Fruit fly (Drosophila melanogaster) whole organism, prepupa: ENCODE measurements around the gene CG33665.
"Not testable (repeated sequence)": the region's sequence is repeated elsewhere in the genome, so short reads cannot be mapped to it uniquely, and the experiment has no call there.

Source experiments
- Blimp-1 ChIP-seq: fragments of 200-800 bp; sonication (Bioruptor generic); optimal IDR thresholded peaks from 3 replicates; lab custom pipeline; 2017; ENCODE audit warnings: missing biosample characterization, missing genetic modification characterization, mild to moderate bottlenecking, moderate library complexity, missing genetic modification reagents
- CG10631 ChIP-seq: fragments of 200-800 bp; sonication (Bioruptor generic); optimal IDR thresholded peaks from 2 replicates; lab custom pipeline; 2016; ENCODE audit warnings: missing biosample characterization, missing genetic modification characterization
- CG10669 ChIP-seq: fragments of 200-800 bp; sonication (Bioruptor generic); optimal IDR thresholded peaks from 3 replicates; lab custom pipeline; 2018; ENCODE audit warnings: missing biosample characterization, mild to moderate bottlenecking, missing genetic modification characterization, moderate library complexity
- CG11294 ChIP-seq: fragments of 200-800 bp; sonication (Bioruptor generic); IDR thresholded peaks from 2 replicates; pipeline ENCODE4 v1.3.6; 2022; ENCODE audit warnings: missing biosample characterization, missing genetic modification characterization
- CG11762 ChIP-seq: fragments of 200-800 bp; sonication (Bioruptor generic); optimal IDR thresholded peaks from 3 replicates; lab custom pipeline; 2016; ENCODE audit warnings: missing biosample characterization, missing genetic modification characterization; ENCODE audit not compliant: insufficient read depth
- CG11902 ChIP-seq: fragments of 200-800 bp; sonication (Bioruptor generic); optimal IDR thresholded peaks from 3 replicates; lab custom pipeline; 2016; ENCODE audit warnings: missing biosample characterization, missing genetic modification characterization
- CG15336 ChIP-seq: fragments of 200-800 bp; sonication (Bioruptor generic); IDR thresholded peaks from 2 replicates; pipeline ENCODE4 v1.3.6; 2022; ENCODE audit warnings: missing biosample characterization, missing genetic modification characterization
- CG16779 ChIP-seq: fragments of 200-800 bp; sonication (Bioruptor generic); optimal IDR thresholded peaks from 3 replicates; lab custom pipeline; 2017; ENCODE audit warnings: missing biosample characterization, mild to moderate bottlenecking, missing genetic modification characterization
- CG3032 ChIP-seq: fragments of 200-800 bp; optimal IDR thresholded peaks from 2 replicates; lab custom pipeline; 2019; ENCODE audit warnings: missing biosample characterization, mild to moderate bottlenecking, missing genetic modification characterization, moderate library complexity
- CG31627 ChIP-seq: fragments of 200-800 bp; sonication (Bioruptor generic); optimal IDR thresholded peaks from 3 replicates; lab custom pipeline; 2016; ENCODE audit warnings: missing biosample characterization, missing genetic modification characterization
- CG32006 ChIP-seq: fragments of 200-800 bp; sonication (Bioruptor generic); optimal IDR thresholded peaks from 3 replicates; lab custom pipeline; 2017; ENCODE audit warnings: missing biosample characterization, mild to moderate bottlenecking, missing genetic modification characterization
- CG34406 ChIP-seq: fragments of 200-800 bp; sonication (Bioruptor generic); optimal IDR thresholded peaks from 3 replicates; lab custom pipeline; 2016; ENCODE audit warnings: missing biosample characterization, missing genetic modification characterization
- CG4318 ChIP-seq: fragments of 200-800 bp; sonication (Bioruptor generic); optimal IDR thresholded peaks from 3 replicates; lab custom pipeline; 2017; ENCODE audit warnings: missing biosample characterization, mild to moderate bottlenecking, missing genetic modification characterization
- CG6276 ChIP-seq: fragments of 200-800 bp; sonication (Bioruptor generic); optimal IDR thresholded peaks from 2 replicates; lab custom pipeline; 2017; ENCODE audit warnings: missing biosample characterization, mild to moderate bottlenecking, missing genetic modification characterization
- CG6792 ChIP-seq: fragments of 200-800 bp; sonication (Bioruptor generic); optimal IDR thresholded peaks from 3 replicates; lab custom pipeline; 2016; ENCODE audit warnings: missing biosample characterization, missing genetic modification characterization
- CG6808 ChIP-seq: fragments of 200-800 bp; sonication (Bioruptor generic); optimal IDR thresholded peaks from 3 replicates; lab custom pipeline; 2017; ENCODE audit warnings: missing biosample characterization, missing genetic modification characterization, mild to moderate bottlenecking, moderate library complexity, missing genetic modification reagents
- CG7368 ChIP-seq: fragments of 200-800 bp; sonication (Bioruptor generic); optimal IDR thresholded peaks from 3 replicates; lab custom pipeline; 2016; ENCODE audit warnings: missing biosample characterization, missing genetic modification characterization
- CG8119 ChIP-seq: fragments of 200-800 bp; sonication (Bioruptor generic); IDR thresholded peaks from 3 replicates; pipeline ENCODE4 v1.3.6; 2022; ENCODE audit warnings: missing biosample characterization, missing genetic modification characterization
- CG8632 ChIP-seq: fragments of 200-800 bp; sonication (Bioruptor generic); optimal IDR thresholded peaks from 3 replicates; lab custom pipeline; 2016; ENCODE audit warnings: missing biosample characterization, missing genetic modification characterization
- Eip75B ChIP-seq: fragments of 200-800 bp; sonication (Bioruptor generic); optimal IDR thresholded peaks from 3 replicates; lab custom pipeline; 2016; ENCODE audit warnings: missing biosample characterization, missing genetic modification characterization
- Ets21C ChIP-seq: fragments of 200-800 bp; sonication (Bioruptor generic); optimal IDR thresholded peaks from 3 replicates; lab custom pipeline; 2016; ENCODE audit warnings: missing biosample characterization, missing genetic modification characterization
- Ets96B ChIP-seq: fragments of 200-800 bp; optimal IDR thresholded peaks from 2 replicates; lab custom pipeline; 2019; ENCODE audit warnings: missing biosample characterization, mild to moderate bottlenecking, missing genetic modification characterization, moderate library complexity
- Hr38 ChIP-seq: sonication (Bioruptor generic); optimal IDR thresholded peaks from 2 replicates; lab custom pipeline; 2016; ENCODE audit warnings: missing biosample characterization, missing genetic modification characterization
- Hr39 ChIP-seq: fragments of 200-800 bp; sonication (Bioruptor generic); optimal IDR thresholded peaks from 2 replicates; lab custom pipeline; 2016; ENCODE audit warnings: missing biosample characterization, missing genetic modification characterization
- Met ChIP-seq: fragments of 200-800 bp; sonication (Bioruptor generic); optimal IDR thresholded peaks from 3 replicates; lab custom pipeline; 2016; ENCODE audit warnings: missing biosample characterization, missing genetic modification characterization
- OdsH ChIP-seq: fragments of 200-800 bp; sonication (Bioruptor generic); optimal IDR thresholded peaks from 3 replicates; lab custom pipeline; 2016; ENCODE audit warnings: missing biosample characterization, missing genetic modification characterization
- Sox102F ChIP-seq: fragments of 200-800 bp; sonication (Bioruptor generic); optimal IDR thresholded peaks from 2 replicates; lab custom pipeline; 2016; ENCODE audit warnings: missing biosample characterization, mild to moderate bottlenecking, missing genetic modification characterization
- Sox14 ChIP-seq: fragments of 200-800 bp; sonication (Bioruptor generic); optimal IDR thresholded peaks from 3 replicates; lab custom pipeline; 2016; ENCODE audit warnings: missing biosample characterization, missing genetic modification characterization
- achi ChIP-seq: fragments of 200-800 bp; sonication (Bioruptor generic); optimal IDR thresholded peaks from 3 replicates; lab custom pipeline; 2016; ENCODE audit warnings: missing biosample characterization, missing genetic modification characterization
- acj6 ChIP-seq: fragments of 200-800 bp; sonication (Bioruptor generic); optimal IDR thresholded peaks from 3 replicates; lab custom pipeline; 2016; ENCODE audit warnings: missing biosample characterization, missing genetic modification characterization
- dac ChIP-seq: fragments of 200-800 bp; sonication (Bioruptor generic); optimal IDR thresholded peaks from 2 replicates; lab custom pipeline; 2017; ENCODE audit warnings: missing biosample characterization, mild to moderate bottlenecking, missing genetic modification characterization
- dsx ChIP-seq: fragments of 200-800 bp; optimal IDR thresholded peaks from 3 replicates; lab custom pipeline; 2019; ENCODE audit warnings: missing biosample characterization, mild to moderate bottlenecking, missing genetic modification characterization, moderate library complexity; ENCODE audit not compliant: poor library complexity, severe bottlenecking
- eg ChIP-seq: fragments of 200-800 bp; sonication (Bioruptor generic); IDR thresholded peaks from 3 replicates; pipeline ENCODE4 v1.3.6; 2022; ENCODE audit warnings: missing biosample characterization, missing genetic modification characterization
- esn ChIP-seq: fragments of 200-800 bp; sonication (Bioruptor generic); optimal IDR thresholded peaks from 2 replicates; lab custom pipeline; 2016; ENCODE audit warnings: missing biosample characterization, mild to moderate bottlenecking, missing genetic modification characterization, moderate library complexity
- fd59A ChIP-seq: fragments of 200-800 bp; sonication (Bioruptor generic); optimal IDR thresholded peaks from 2 replicates; lab custom pipeline; 2017; ENCODE audit warnings: missing biosample characterization, mild to moderate bottlenecking, missing genetic modification characterization, missing genetic modification reagents
- fd85E ChIP-seq: fragments of 200-800 bp; sonication (Bioruptor generic); optimal IDR thresholded peaks from 3 replicates; lab custom pipeline; 2016; ENCODE audit warnings: missing biosample characterization, missing genetic modification characterization
- fkh ChIP-seq: fragments of 200-800 bp; sonication (Bioruptor generic); optimal IDR thresholded peaks from 3 replicates; lab custom pipeline; 2017; ENCODE audit warnings: missing biosample characterization, mild to moderate bottlenecking, missing genetic modification characterization, moderate library complexity
- lz ChIP-seq: fragments of 200-800 bp; sonication (Bioruptor generic); optimal IDR thresholded peaks from 3 replicates; lab custom pipeline; 2016; ENCODE audit warnings: missing biosample characterization, missing genetic modification characterization
- net ChIP-seq: fragments of 200-800 bp; sonication (Bioruptor generic); optimal IDR thresholded peaks from 3 replicates; lab custom pipeline; 2016; ENCODE audit warnings: missing biosample characterization, missing genetic modification characterization
- pdm3 ChIP-seq: fragments of 200-800 bp; sonication (Bioruptor generic); optimal IDR thresholded peaks from 3 replicates; lab custom pipeline; 2016; ENCODE audit warnings: missing biosample characterization, missing genetic modification characterization
- salr ChIP-seq, 2 experiments: fragments of 200-800 bp; sonication (Bioruptor generic); optimal IDR thresholded peaks; 3 replicates each; lab custom pipeline; 2016 to 2018; ENCODE audit warnings: missing biosample characterization in 2 of 2, missing genetic modification characterization in 2 of 2, mild to moderate bottlenecking in 1 of 2
- spab ChIP-seq: fragments of 200-800 bp; sonication (Bioruptor generic); optimal IDR thresholded peaks from 2 replicates; lab custom pipeline; 2017; ENCODE audit warnings: missing biosample characterization, mild to moderate bottlenecking, missing genetic modification characterization, missing genetic modification reagents
- ss ChIP-seq, 2 experiments: fragments of 200-800 bp; sonication (Bioruptor generic); optimal IDR thresholded peaks; 2 replicates in 1 of 2; 3 replicates in 1 of 2; lab custom pipeline; 2017 to 2018; ENCODE audit warnings: mild to moderate bottlenecking in 2 of 2, missing biosample characterization in 2 of 2, missing genetic modification characterization in 2 of 2, moderate library complexity in 1 of 2
- svp ChIP-seq: fragments of 200-800 bp; sonication (Bioruptor generic); peaks from one replicate; lab custom pipeline; 2016; ENCODE audit warnings: missing biosample characterization, missing genetic modification characterization
- topi ChIP-seq: fragments of 200-800 bp; sonication (Bioruptor generic); optimal IDR thresholded peaks from 3 replicates; lab custom pipeline; 2016; ENCODE audit warnings: missing biosample characterization, missing genetic modification characterization

The CG33665 gene

dm6 chrX:6513193-6513592 is 34.5 kb upstream of the CG33665 start:
- TF ChIP-seq fd59A (GFP tag; lab: Kevin White, UChicago) (no peak), pdm3 (no peak)

DNA sequence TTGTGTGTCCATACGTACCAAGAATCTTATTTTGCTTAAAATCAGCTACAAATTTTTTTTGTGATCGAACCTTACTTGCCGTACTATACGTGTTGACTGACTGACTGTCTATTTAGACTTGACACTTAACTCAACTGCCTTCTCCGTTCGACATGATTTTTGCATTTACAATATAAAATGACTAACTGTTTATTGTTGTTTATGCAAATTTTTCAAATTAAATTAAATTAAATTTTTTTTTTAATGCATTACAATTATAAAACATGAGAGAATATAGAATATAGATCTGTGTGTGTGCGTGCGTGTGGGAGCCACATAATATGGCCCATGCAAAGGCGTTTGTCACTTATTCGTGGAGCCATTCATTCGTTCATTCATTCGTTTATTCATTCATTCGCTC is 1.8 kb downstream of the CG33665 start, which contains the start of gene CG33666:
TSS of gene CG33666 (minus strand) at position 101 of the 400 bp plus-strand sequence.
- TF ChIP-seq ss (GFP tag; optimal IDR thresholded peaks at IDR 0.05; lab: Kevin White, UChicago); spab; fd59A (GFP tag; lab: Kevin White, UChicago): not testable (repeated sequence)

dm6 chrX:6472278-6472677 is 6.4 kb downstream of the CG33665 start, which contains the start of gene CG33667:
Gene CG33667, minus strand, starts transcription at chrX:6472378.
- not testable (repeated sequence) for TF ChIP-seq Sox102F; Sox14 (GFP tag; lab: Kevin White, UChicago); CG11902 (GFP tag; lab: Kevin White, UChicago)

DNA sequence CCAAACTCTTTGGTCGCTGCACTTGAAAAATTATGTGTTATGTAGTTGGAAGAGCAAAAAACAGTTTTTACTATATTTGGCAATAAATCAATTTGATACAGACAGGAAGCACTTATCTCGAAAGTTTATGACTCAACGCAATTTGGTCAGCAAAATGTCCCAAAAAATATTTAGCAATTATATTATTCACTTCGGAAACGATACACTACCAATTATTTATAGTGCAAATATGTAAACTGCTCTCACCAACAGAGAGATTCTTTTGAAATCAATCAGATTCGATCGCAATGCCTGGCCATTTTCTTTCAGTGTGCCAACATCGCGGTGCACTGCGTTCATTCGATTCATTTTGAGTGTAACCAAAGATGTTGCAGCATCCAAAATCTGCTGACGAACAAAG is 20.8 kb downstream of the CG33665 start:
- TF ChIP-seq fd85E (GFP tag; lab: Kevin White, UChicago) (no peak), Eip75B (GFP tag; lab: Kevin White, UChicago) (no peak), CG11294 (GFP tag; lab: Robert Waterston, UW) (no peak), CG11762 (GFP tag; lab: Kevin White, UChicago) (no peak), CG34406 (no peak), topi (GFP tag; lab: Kevin White, UChicago) (no peak), fd59A (GFP tag; lab: Kevin White, UChicago) (no peak), dac (GFP tag; lab: Kevin White, UChicago) (no peak), CG4318 (GFP tag; lab: Kevin White, UChicago) (no peak), Sox102F (peak; percentile 61), CG31627 (GFP tag; lab: Kevin White, UChicago) (peak; percentile 64), Blimp-1 (GFP tag; lab: Kevin White, UChicago) (no peak), CG6792 (GFP tag; lab: Kevin White, UChicago) (peak; percentile 25), spab (no peak), eg (GFP tag; lab: Robert Waterston, UW) (no peak), CG8119 (GFP tag; lab: Robert Waterston, UW) (no peak), OdsH (GFP tag; lab: Kevin White, UChicago) (peak; percentile 38), dsx (GFP tag; lab: Kevin White, UChicago) (no peak), CG10669 (GFP tag; lab: Kevin White, UChicago) (no peak), Ets21C (GFP tag; lab: Kevin White, UChicago) (peak; percentile 34), esn (GFP tag; lab: Kevin White, UChicago) (peak; percentile 72), CG32006 (GFP tag; lab: Kevin White, UChicago) (peak; percentile 41), CG8632 (GFP tag; lab: Kevin White, UChicago) (no peak), CG6276 (GFP tag; lab: Kevin White, UChicago) (no peak), CG11902 (GFP tag; lab: Kevin White, UChicago) (no peak), CG16779 (no peak), fkh (GFP tag; lab: Kevin White, UChicago) (no peak), Sox14 (GFP tag; lab: Kevin White, UChicago) (peak; percentile 49), svp (GFP tag; lab: Kevin White, UChicago) (peak; percentile 41), acj6 (GFP tag; lab: Kevin White, UChicago) (peak; percentile 25), Met (GFP tag; lab: Kevin White, UChicago) (no peak), Hr39 (GFP tag; lab: Kevin White, UChicago) (peak; percentile 62), achi (peak; percentile 11), CG15336 (GFP tag; lab: Robert Waterston, UW) (no peak), net (GFP tag; lab: Kevin White, UChicago) (no peak), CG3032 (tag; lab: Kevin White, UChicago) (no peak), Ets96B (no peak), CG7368 (GFP tag; lab: Kevin White, UChicago) (no peak), CG10631 (GFP tag; lab: Kevin White, UChicago) (no peak), salr (GFP tag; optimal IDR thresholded peaks at IDR 0.05; lab: Kevin White, UChicago) (no peak), CG6808 (GFP tag; lab: Kevin White, UChicago) (no peak), lz (GFP tag; lab: Kevin White, UChicago) (peak; percentile 32), Hr38 (GFP tag; lab: Kevin White, UChicago) (no peak)
